Worm (Caenorhabditis elegans): ENCODE data around the gene perm-3.
A peak's percentile ranks its signal among the peaks of the same experiment; 100 is the strongest.

The perm-3 gene

DNA sequence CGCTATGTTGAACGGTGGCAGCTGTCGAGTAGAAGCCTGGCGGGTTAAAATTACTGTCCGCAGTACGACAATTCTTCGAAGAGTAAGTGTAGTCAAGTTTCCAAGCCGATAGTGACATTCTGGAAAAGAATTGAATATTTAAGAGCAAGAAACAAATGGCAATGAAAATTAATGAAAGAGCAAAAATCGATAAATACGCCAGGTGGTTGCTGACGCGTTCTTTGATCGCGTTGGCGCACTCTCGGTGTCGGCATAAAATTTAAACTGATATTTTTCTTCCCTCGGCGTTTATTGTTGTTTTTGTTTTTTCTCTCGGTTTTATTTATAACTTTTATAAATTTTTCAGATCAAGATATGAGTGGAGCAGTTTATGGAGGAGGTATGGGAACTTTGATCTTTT lies at the start of gene perm-3, which contains the start of gene swsn-6 (continued):
- TF ChIP-seq lin-40 (tag; optimal IDR thresholded peaks at IDR 0.05) (peak; percentile 81), atf-7 (tag; optimal IDR thresholded peaks at IDR 0.05) (no peak), ets-4 (GFP tag; optimal IDR thresholded peaks at IDR 0.05) (no peak), pha-4 (tag; optimal IDR thresholded peaks at IDR 0.05) (peak; percentile 0), F37B4.10 (GFP tag; IDR thresholded peaks at IDR 0.05) (no peak), lir-1 (GFP tag; conservative IDR thresholded peaks at IDR 0.05) (peak; percentile 34; the same call in 1 of the 2 replicates), T07F8.4 (tag; optimal IDR thresholded peaks at IDR 0.05) (no peak), hrde-1 (tag; optimal IDR thresholded peaks at IDR 0.05; ENCODE audit: borderline replicate concordance) (no peak), hlh-12 (tag; optimal IDR thresholded peaks at IDR 0.05) (no peak), zim-3 (tag; optimal IDR thresholded peaks at IDR 0.05) (no peak), Y79H2A.3 (GFP tag; conservative IDR thresholded peaks at IDR 0.05) (no peak), snpc-4 (GFP tag; optimal IDR thresholded peaks at IDR 0.05) (peak; percentile 81), snpc-4 (tag; optimal IDR thresholded peaks at IDR 0.05) (peak; percentile 50 to 88 (median 77)), aptf-3 (GFP tag; IDR thresholded peaks at IDR 0.05) (no peak), sptf-2 (GFP tag; optimal IDR thresholded peaks at IDR 0.05) (no peak), unc-62 (GFP tag; optimal IDR thresholded peaks at IDR 0.05) (no peak), dox-1 (GFP tag; IDR thresholded peaks at IDR 0.05) (peak; percentile 83), lin-35 (GFP tag; optimal IDR thresholded peaks at IDR 0.05) (peak in 2 of 3 experiments; percentile 33 to 79), K12H6.12 (tag; optimal IDR thresholded peaks at IDR 0.05) (no peak), rec-8 (tag; optimal IDR thresholded peaks at IDR 0.05) (no peak), ccch-3 (GFP tag; optimal IDR thresholded peaks at IDR 0.05) (no peak), pbrm-1 (GFP tag; IDR thresholded peaks at IDR 0.05) (peak; percentile 83), F33H1.4 (GFP tag; IDR thresholded peaks at IDR 0.05) (peak; percentile 65), chd-7 (tag; optimal IDR thresholded peaks at IDR 0.05) (no peak), ztf-28 (GFP tag; IDR thresholded peaks at IDR 0.05) (no peak), mxl-1 (tag; optimal IDR thresholded peaks at IDR 0.05) (no peak), aptf-2 (GFP tag; conservative IDR thresholded peaks at IDR 0.05) (no peak), athp-1 (tag; optimal IDR thresholded peaks at IDR 0.05) (no peak), mel-28 (tag; optimal IDR thresholded peaks at IDR 0.05; ENCODE audit: borderline replicate concordance) (no peak), somi-1 (GFP tag; optimal IDR thresholded peaks at IDR 0.05) (no peak), B0261.1 (tag; optimal IDR thresholded peaks at IDR 0.05) (no peak), him-1 (tag; optimal IDR thresholded peaks at IDR 0.05) (no peak), ztf-6 (GFP tag; IDR thresholded peaks at IDR 0.05) (no peak), efl-1 (GFP tag; optimal IDR thresholded peaks at IDR 0.05) (peak; percentile 16), ceh-91 (GFP tag; IDR thresholded peaks at IDR 0.05) (no peak; the same call in 1 of the 2 replicates), lin-54 (GFP tag; optimal IDR thresholded peaks at IDR 0.05) (peak; percentile 81), rcor-1 (GFP tag; IDR thresholded peaks at IDR 0.05) (0 out of 2 replicates have a peak, but pooled peaks have one; percentile 30), D2030.7 (GFP tag; IDR thresholded peaks at IDR 0.05) (peak; percentile 46; the same call in 1 of the 2 replicates), gei-17 (GFP tag; optimal IDR thresholded peaks at IDR 0.05) (peak; percentile 16), ama-1 (optimal IDR thresholded peaks at IDR 0.05) (no peak), ama-1 (GFP tag; optimal IDR thresholded peaks at IDR 0.05) (no peak), madf-10 (tag; optimal IDR thresholded peaks at IDR 0.05) (no peak), F57C9.4 (tag; optimal IDR thresholded peaks at IDR 0.05) (no peak), bed-2 (GFP tag; IDR thresholded peaks at IDR 0.05) (no peak), nhr-80 (tag; optimal IDR thresholded peaks at IDR 0.05) (peak; percentile 54), K11D2.4 (GFP tag; IDR thresholded peaks at IDR 0.05) (no peak), akir-1 (GFP tag; optimal IDR thresholded peaks at IDR 0.05) (no peak), egl-18 (GFP tag; IDR thresholded peaks at IDR 0.05) (no peak), lin-26 (GFP tag; IDR thresholded peaks at IDR 0.05) (no peak), attf-3 (GFP tag; conservative IDR thresholded peaks at IDR 0.05) (no peak)

Measured in whole organism, young adult.